Worm (Caenorhabditis elegans): Measurements from ENCODE around the gene ZK418.2.

The ZK418.2 gene

DNA sequence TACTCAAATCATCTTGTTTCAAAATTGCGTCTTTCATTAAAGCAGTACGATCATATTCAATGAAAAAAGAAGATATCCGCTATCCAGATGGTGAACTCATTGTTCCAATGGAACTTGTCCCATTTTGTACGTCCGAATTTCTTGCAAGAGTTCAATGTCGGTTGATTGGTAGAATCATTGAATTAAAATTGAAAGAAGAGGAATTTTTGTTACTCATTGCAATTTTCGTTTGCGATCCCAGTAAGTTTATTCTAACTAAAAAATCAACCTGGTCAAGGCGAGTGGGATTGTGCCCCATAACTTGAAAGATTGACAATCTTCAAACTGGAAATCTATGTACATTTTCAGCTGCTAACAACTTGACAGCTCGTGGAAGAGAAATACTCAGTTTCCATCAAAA lies 5.3 kb downstream of the ZK418.2 start:
- no peak for TF ChIP-seq dve-1 (tag; optimal IDR thresholded peaks at IDR 0.05)
- TF ChIP-seq nfya-1 (tag; optimal IDR thresholded peaks at IDR 0.05) = no peak
- no peak for TF ChIP-seq ceh-2 (tag; optimal IDR thresholded peaks at IDR 0.05)
- no peak for TF ChIP-seq ama-1 (optimal IDR thresholded peaks at IDR 0.05)
- TF ChIP-seq mec-3 (tag; optimal IDR thresholded peaks at IDR 0.05; ENCODE audit: borderline replicate concordance) = no peak
- no peak for TF ChIP-seq dmd-4 (tag; optimal IDR thresholded peaks at IDR 0.05; ENCODE audit: borderline replicate concordance)
- no peak for TF ChIP-seq K09A11.1 (tag; optimal IDR thresholded peaks at IDR 0.05; ENCODE audit: insufficient read depth)

DNA sequence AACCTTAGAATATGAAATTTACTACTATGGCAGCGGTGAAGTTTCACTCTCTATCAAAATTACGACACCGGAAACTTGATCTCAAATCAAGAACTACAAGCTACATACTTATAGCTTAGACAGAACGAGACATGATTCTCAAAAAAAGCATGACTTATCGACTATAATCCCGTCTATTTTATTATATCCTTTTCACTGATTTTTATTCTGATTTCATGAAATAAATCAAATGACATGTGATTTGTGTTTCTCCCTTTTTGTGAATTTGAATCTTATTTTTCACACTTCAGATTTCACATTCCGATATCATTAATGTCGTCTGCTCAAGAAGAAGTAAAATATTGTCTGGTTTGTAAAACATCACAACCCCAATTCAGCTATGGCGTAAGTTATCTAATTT lies 8.9 kb downstream of the ZK418.2 start, which contains the start of gene ZK418.11:
TSS of gene ZK418.11 (plus strand) at position 289 of the 400 bp plus-strand sequence.
- TF ChIP-seq nhr-11 (tag; optimal IDR thresholded peaks at IDR 0.05) (no peak), ceh-18 (tag; optimal IDR thresholded peaks at IDR 0.05) (no peak), ceh-31 (tag; optimal IDR thresholded peaks at IDR 0.05) (no peak), tbx-2 (tag; optimal IDR thresholded peaks at IDR 0.05) (no peak), unc-55 (GFP tag; optimal IDR thresholded peaks at IDR 0.05) (no peak), dve-1 (tag; optimal IDR thresholded peaks at IDR 0.05) (no peak), ceh-6 (GFP tag; optimal IDR thresholded peaks at IDR 0.05) (no peak), unc-42 (tag; optimal IDR thresholded peaks at IDR 0.05) (no peak), zip-5 (tag; optimal IDR thresholded peaks at IDR 0.05) (no peak), fkh-10 (GFP tag; optimal IDR thresholded peaks at IDR 0.05) (no peak), ceh-30 (tag; optimal IDR thresholded peaks at IDR 0.05) (no peak), ceh-19 (GFP tag; optimal IDR thresholded peaks at IDR 0.05) (no peak), rnt-1 (tag; optimal IDR thresholded peaks at IDR 0.05) (no peak), sox-2 (GFP tag; IDR thresholded peaks at IDR 0.05) (no peak)

- no peak for TF ChIP-seq nhr-11 (tag; optimal IDR thresholded peaks at IDR 0.05)
- no peak for TF ChIP-seq tbx-7 (tag; optimal IDR thresholded peaks at IDR 0.05)
- TF ChIP-seq ceh-48 (tag; optimal IDR thresholded peaks at IDR 0.05) = no peak
- TF ChIP-seq pha-2 (tag; optimal IDR thresholded peaks at IDR 0.05) = no peak
- TF ChIP-seq zip-5 (tag; optimal IDR thresholded peaks at IDR 0.05) = no peak
- no peak for TF ChIP-seq hlh-8 (tag; optimal IDR thresholded peaks at IDR 0.05)
Measured at ce11 chrIII:7101814-7102477, 10.8 kb downstream of the ZK418.2 start.

DNA sequence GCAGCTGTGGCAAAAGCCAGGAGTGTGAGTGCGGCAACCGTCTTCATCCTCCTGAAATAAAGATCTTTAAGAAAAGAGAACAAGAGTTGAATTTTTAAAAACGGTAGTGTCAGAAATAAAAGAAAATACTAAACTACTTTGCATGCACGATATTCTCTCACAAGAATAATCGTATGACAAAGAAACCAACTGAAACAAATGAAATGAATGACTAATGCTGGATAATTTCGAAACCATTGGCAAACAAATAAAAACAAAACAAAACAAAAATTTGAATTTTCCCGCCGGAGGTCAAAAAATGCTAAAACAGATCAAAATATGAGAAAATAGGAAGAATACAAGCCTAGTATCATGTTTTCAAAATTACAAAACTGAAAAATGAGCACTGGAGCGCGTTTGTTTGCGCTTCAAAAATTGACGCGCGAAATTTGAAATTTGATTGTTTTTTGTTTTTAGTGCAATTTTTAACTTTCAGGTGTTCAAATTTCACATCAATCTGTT lies 12.8 kb downstream of the ZK418.2 start, which contains the start of gene cpg-2:
TSS of gene cpg-2 (minus strand) at position 51 of the 501 bp plus-strand sequence.
- no peak for TF ChIP-seq unc-42 (tag; optimal IDR thresholded peaks at IDR 0.05)
- TF ChIP-seq ref-2 (tag; optimal IDR thresholded peaks at IDR 0.05) = no peak
- no peak for TF ChIP-seq che-1 (tag; optimal IDR thresholded peaks at IDR 0.05)

DNA sequence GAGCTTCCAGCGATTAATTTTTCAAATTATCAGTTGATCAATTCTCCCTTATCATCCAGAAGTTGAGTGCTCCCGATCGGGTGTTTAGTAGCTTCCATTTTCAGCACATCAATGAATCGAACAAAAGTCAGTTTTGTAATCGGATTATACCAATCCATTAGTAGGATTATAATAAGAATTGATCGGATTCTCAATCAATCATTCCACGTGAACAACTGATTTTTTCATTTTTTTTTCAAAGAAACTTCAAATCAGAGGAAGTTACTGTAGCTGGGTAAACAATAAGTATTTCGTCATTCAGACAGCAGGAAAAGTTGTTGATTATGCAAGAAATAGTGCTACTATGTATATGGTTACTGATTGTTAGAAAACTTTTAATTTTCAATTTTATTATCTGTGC lies 15.7 kb downstream of the ZK418.2 start:
- TF ChIP-seq sox-4 (tag; optimal IDR thresholded peaks at IDR 0.05) (no peak), dmd-4 (tag; optimal IDR thresholded peaks at IDR 0.05; ENCODE audit: borderline replicate concordance) (no peak), unc-55 (GFP tag; optimal IDR thresholded peaks at IDR 0.05) (no peak), pros-1 (tag; optimal IDR thresholded peaks at IDR 0.05) (no peak), hlh-15 (tag; optimal IDR thresholded peaks at IDR 0.05) (no peak), gmeb-2 (tag; optimal IDR thresholded peaks at IDR 0.05) (no peak), hlh-30 (tag; optimal IDR thresholded peaks at IDR 0.05; ENCODE audit: insufficient read depth) (no peak), pag-3 (tag; optimal IDR thresholded peaks at IDR 0.05; ENCODE audit: borderline replicate concordance) (no peak), K09A11.1 (tag; optimal IDR thresholded peaks at IDR 0.05; ENCODE audit: insufficient read depth) (no peak), rnt-1 (tag; optimal IDR thresholded peaks at IDR 0.05) (no peak), nhr-11 (tag; optimal IDR thresholded peaks at IDR 0.05) (no peak), nhr-232 (tag; optimal IDR thresholded peaks at IDR 0.05) (no peak), sox-2 (GFP tag; IDR thresholded peaks at IDR 0.05) (no peak), dve-1 (tag; optimal IDR thresholded peaks at IDR 0.05) (no peak), ceh-6 (GFP tag; optimal IDR thresholded peaks at IDR 0.05) (no peak)
